Worm (Caenorhabditis elegans) whole organism, L2 larva: ENCODE data around the gene fbxa-18.

Experiments
- C34F6.9 ChIP-seq: fragments of 150-350 bp; optimal IDR thresholded peaks from 2 replicates; lab custom pipeline; 2014; ENCODE audit warnings: missing biosample characterization, missing genetic modification characterization
- Y55F3AM.14 ChIP-seq: fragments of 200-800 bp; sonication (Bioruptor generic); optimal IDR thresholded peaks from 2 replicates; lab custom pipeline; 2018; ENCODE audit warnings: mild to moderate bottlenecking, missing genetic modification characterization, missing compliant biosample characterization
- ZK546.5 ChIP-seq: sonication (generic microtip); optimal IDR thresholded peaks from 2 replicates; lab custom pipeline; 2017; ENCODE audit warnings: missing biosample characterization, missing genetic modification characterization
- alr-1 ChIP-seq: fragments of 150-350 bp; optimal IDR thresholded peaks from 2 replicates; lab custom pipeline; 2014; ENCODE audit warnings: missing biosample characterization, missing genetic modification characterization
- aly-2 ChIP-seq: fragments of 150-350 bp; optimal IDR thresholded peaks from 2 replicates; lab custom pipeline; 2014; ENCODE audit warnings: missing biosample characterization, missing genetic modification characterization
- ama-1 ChIP-seq: fragments of 150-350 bp; optimal IDR thresholded peaks from 2 replicates; lab custom pipeline; 2018; ENCODE audit warnings: inconsistent platforms
- crh-2 ChIP-seq: sonication (generic microtip); optimal IDR thresholded peaks from 2 replicates; lab custom pipeline; 2017; ENCODE audit warnings: missing biosample characterization, missing genetic modification characterization
- dmd-4 ChIP-seq: sonication (generic microtip); optimal IDR thresholded peaks from 2 replicates; lab custom pipeline; 2017; ENCODE audit warnings: missing biosample characterization, missing genetic modification characterization
- elt-1 ChIP-seq: fragments of 150-350 bp; optimal IDR thresholded peaks from 2 replicates; lab custom pipeline; 2014; ENCODE audit warnings: missing biosample characterization, missing genetic modification characterization
- fos-1 ChIP-seq: fragments of 150-350 bp; optimal IDR thresholded peaks from 2 replicates; lab custom pipeline; 2014; ENCODE audit warnings: missing biosample characterization, missing genetic modification characterization
- gmeb-1 ChIP-seq: fragments of 150-350 bp; optimal IDR thresholded peaks from 2 replicates; lab custom pipeline; 2014; ENCODE audit warnings: missing biosample characterization, missing genetic modification characterization
- lin-13 ChIP-seq: fragments of 150-350 bp; optimal IDR thresholded peaks from 2 replicates; lab custom pipeline; 2014; ENCODE audit warnings: missing biosample characterization, missing genetic modification reagents, missing genetic modification characterization
- mab-5 ChIP-seq: fragments of 150-350 bp; optimal IDR thresholded peaks from 2 replicates; lab custom pipeline; 2014; ENCODE audit warnings: missing biosample characterization, missing genetic modification characterization
- mbf-1 ChIP-seq: sonication (generic microtip); optimal IDR thresholded peaks from 2 replicates; lab custom pipeline; 2017; ENCODE audit warnings: missing biosample characterization, missing genetic modification characterization
- mdl-1 ChIP-seq, 2 experiments: fragments of 150-350 bp in 1 of 2; sonication (generic microtip) in 1 of 2; optimal IDR thresholded peaks; 2 replicates each; lab custom pipeline; 2017; ENCODE audit warnings: missing biosample characterization in 2 of 2, missing genetic modification characterization in 2 of 2
- nhr-12 ChIP-seq: fragments of 150-350 bp; optimal IDR thresholded peaks from 2 replicates; lab custom pipeline; 2014; ENCODE audit warnings: missing biosample characterization, missing genetic modification characterization
- nhr-23 ChIP-seq: fragments of 150-350 bp; optimal IDR thresholded peaks from 2 replicates; lab custom pipeline; 2014; ENCODE audit warnings: missing biosample characterization, missing genetic modification reagents, missing genetic modification characterization
- nhr-237 ChIP-seq: fragments of 150-350 bp; optimal IDR thresholded peaks from 2 replicates; lab custom pipeline; 2014; ENCODE audit warnings: missing biosample characterization, missing genetic modification characterization
- nhr-6 ChIP-seq: fragments of 150-350 bp; optimal IDR thresholded peaks from 2 replicates; lab custom pipeline; 2014; ENCODE audit warnings: missing biosample characterization, missing genetic modification characterization
- nhr-77 ChIP-seq: fragments of 150-350 bp; optimal IDR thresholded peaks from 2 replicates; lab custom pipeline; 2014; ENCODE audit warnings: missing biosample characterization, missing genetic modification characterization
- peb-1 ChIP-seq: fragments of 150-350 bp; optimal IDR thresholded peaks from 2 replicates; lab custom pipeline; 2014; ENCODE audit warnings: missing biosample characterization, missing genetic modification characterization
- sem-4 ChIP-seq: fragments of 150-350 bp; optimal IDR thresholded peaks from 2 replicates; lab custom pipeline; 2014; ENCODE audit warnings: missing biosample characterization, missing genetic modification reagents, missing genetic modification characterization
- sma-9 ChIP-seq, 2 experiments: fragments of 150-350 bp in 1 of 2; sonication (generic microtip) in 1 of 2; optimal IDR thresholded peaks; 2 replicates each; lab custom pipeline; 2014 to 2016; ENCODE audit warnings: missing genetic modification characterization in 2 of 2, mild to moderate bottlenecking in 1 of 2, missing biosample characterization in 1 of 2, missing compliant biosample characterization in 1 of 2, missing genetic modification reagents in 1 of 2, moderate library complexity in 1 of 2
- snpc-4 ChIP-seq: fragments of 150-350 bp; optimal IDR thresholded peaks from 2 replicates; lab custom pipeline; 2014; ENCODE audit warnings: missing biosample characterization, missing genetic modification characterization
- unc-39 ChIP-seq: fragments of 150-350 bp; optimal IDR thresholded peaks from 2 replicates; lab custom pipeline; 2014; ENCODE audit warnings: missing biosample characterization, missing genetic modification characterization
- unc-55 ChIP-seq: fragments of 150-350 bp; sonication (generic microtip); optimal IDR thresholded peaks from 3 replicates; lab custom pipeline; 2014; ENCODE audit warnings: missing biosample characterization, missing genetic modification reagents, missing genetic modification characterization
- unc-62 ChIP-seq: fragments of 150-350 bp; optimal IDR thresholded peaks from 2 replicates; lab custom pipeline; 2014; ENCODE audit warnings: missing biosample characterization, missing genetic modification reagents, missing genetic modification characterization
- zag-1 ChIP-seq: fragments of 150-350 bp; optimal IDR thresholded peaks from 2 replicates; lab custom pipeline; 2014; ENCODE audit warnings: missing biosample characterization, missing genetic modification characterization
- ztf-11 ChIP-seq: sonication (generic microtip); optimal IDR thresholded peaks from 2 replicates; lab custom pipeline; 2017; ENCODE audit warnings: missing biosample characterization, missing genetic modification characterization
- ztf-4 ChIP-seq: fragments of 150-350 bp; optimal IDR thresholded peaks from 2 replicates; lab custom pipeline; 2014; ENCODE audit warnings: missing biosample characterization, missing genetic modification characterization

Gene fbxa-18

DNA sequence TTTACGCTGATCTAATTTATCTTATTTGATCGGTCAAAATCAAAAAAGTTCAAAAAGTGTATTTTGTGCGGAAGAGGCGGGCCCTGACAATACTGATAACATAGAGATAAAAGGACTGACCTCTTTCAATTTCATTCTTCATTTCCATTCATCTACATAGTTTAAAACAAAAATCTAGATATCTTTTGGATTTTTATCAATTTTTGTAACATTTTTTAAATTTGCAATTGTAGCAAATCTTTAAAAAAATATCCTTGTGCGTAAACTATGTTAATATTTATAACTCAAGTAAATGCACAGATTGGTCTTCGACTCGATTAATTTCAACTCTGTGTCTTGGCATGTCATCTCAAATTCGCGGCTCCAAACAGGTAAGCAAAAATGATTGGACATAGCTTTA lies 38.9 kb upstream of the fbxa-18 start, which contains the start of gene argk-1:
argk-1 (plus strand) TSS at position 301 of the 400 bp plus-strand sequence.
- TF ChIP-seq mdl-1 (tag; optimal IDR thresholded peaks at IDR 0.05; lab: Kevin White, UChicago) (no peak), mbf-1 (tag; lab: Kevin White, UChicago) (no peak)

DNA sequence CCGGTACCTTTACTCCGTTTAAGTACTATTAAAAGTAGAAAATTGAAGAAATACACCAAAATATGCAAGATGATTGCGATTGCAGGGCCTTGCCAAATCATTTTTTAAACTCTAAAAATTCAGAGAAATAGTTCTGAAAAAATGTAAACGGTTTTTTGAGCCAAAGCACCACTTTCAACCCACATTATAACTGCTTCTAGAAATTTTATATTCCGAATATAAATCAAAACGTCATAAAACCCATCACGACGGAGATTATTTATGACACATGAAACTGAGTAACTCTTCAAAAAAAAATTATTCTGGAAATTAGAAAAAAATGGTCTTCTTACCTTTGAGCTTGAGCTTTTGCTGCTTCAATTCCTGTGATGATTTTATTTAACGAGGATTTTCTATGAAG lies 28.2 kb upstream of the fbxa-18 start, which contains the start of gene srxa-16:
srxa-16 (minus strand) TSS at position 101 of the 400 bp plus-strand sequence.
- no peak for TF ChIP-seq elt-1 (tag; lab: Kevin White, UChicago)
- TF ChIP-seq alr-1 (tag; lab: Kevin White, UChicago), result no peak
- TF ChIP-seq Y55F3AM.14 (GFP tag; lab: Kevin White, UChicago), result no peak
- no peak for TF ChIP-seq fos-1 (tag; lab: Kevin White, UChicago)
- no peak for TF ChIP-seq gmeb-1 (tag; lab: Kevin White, UChicago)
- no peak for TF ChIP-seq sma-9 (GFP tag; optimal IDR thresholded peaks at IDR 0.05; lab: Kevin White, UChicago)
- no peak for TF ChIP-seq sma-9 (tag; optimal IDR thresholded peaks at IDR 0.05; lab: Kevin White, UChicago)
- TF ChIP-seq snpc-4 (tag; lab: Kevin White, UChicago), result no peak
- no peak for TF ChIP-seq unc-55
- no peak for TF ChIP-seq dmd-4 (tag; lab: Kevin White, UChicago)
- TF ChIP-seq ZK546.5 (tag; lab: Kevin White, UChicago), result no peak
- TF ChIP-seq nhr-77 (tag; lab: Kevin White, UChicago), result no peak
- TF ChIP-seq ztf-4 (tag; lab: Kevin White, UChicago), result no peak
- no peak for TF ChIP-seq mdl-1 (tag; optimal IDR thresholded peaks at IDR 0.05; lab: Kevin White, UChicago)
- TF ChIP-seq sem-4 (tag; lab: Kevin White, UChicago), result no peak
- no peak for TF ChIP-seq ztf-11 (tag; lab: Kevin White, UChicago)
- TF ChIP-seq crh-2, result no peak
- no peak for TF ChIP-seq peb-1 (tag; lab: Kevin White, UChicago)
- TF ChIP-seq mab-5 (tag; lab: Kevin White, UChicago), result no peak

- TF ChIP-seq sem-4 (tag; lab: Kevin White, UChicago) (no peak), fos-1 (tag; lab: Kevin White, UChicago) (no peak), nhr-12 (tag; lab: Kevin White, UChicago) (no peak)
Measured at ce11 chrV:16115381-16115780, 27.1 kb upstream of the fbxa-18 start, which contains the start of gene str-25. str-25 (plus strand) TSS chrV:16115681.

ce11 chrV:16118601-16119000 lies 23.9 kb upstream of the fbxa-18 start, which contains the start of gene str-103:
str-103 (minus strand) TSS chrV:16118701.
- no peak for TF ChIP-seq C34F6.9
- no peak for TF ChIP-seq nhr-6 (tag; lab: Kevin White, UChicago)
- TF ChIP-seq snpc-4 (tag; lab: Kevin White, UChicago), result no peak

ce11 chrV:16120499-16120898 lies 22.0 kb upstream of the fbxa-18 start:
- TF ChIP-seq nhr-77 (tag; lab: Kevin White, UChicago) (no peak), aly-2 (no peak)

ce11 chrV:16120922-16121321 lies 21.5 kb upstream of the fbxa-18 start, which contains the start of gene skr-3:
skr-3 (plus strand) TSS chrV:16121084.
- TF ChIP-seq nhr-23, result no peak
- TF ChIP-seq fos-1 (tag; lab: Kevin White, UChicago), result peak; percentile 71
- TF ChIP-seq sma-9 (GFP tag; optimal IDR thresholded peaks at IDR 0.05; lab: Kevin White, UChicago), result peak; percentile 38
- TF ChIP-seq sma-9 (tag; optimal IDR thresholded peaks at IDR 0.05; lab: Kevin White, UChicago), result no peak
- TF ChIP-seq, all 48 proteins: peak for 2

DNA sequence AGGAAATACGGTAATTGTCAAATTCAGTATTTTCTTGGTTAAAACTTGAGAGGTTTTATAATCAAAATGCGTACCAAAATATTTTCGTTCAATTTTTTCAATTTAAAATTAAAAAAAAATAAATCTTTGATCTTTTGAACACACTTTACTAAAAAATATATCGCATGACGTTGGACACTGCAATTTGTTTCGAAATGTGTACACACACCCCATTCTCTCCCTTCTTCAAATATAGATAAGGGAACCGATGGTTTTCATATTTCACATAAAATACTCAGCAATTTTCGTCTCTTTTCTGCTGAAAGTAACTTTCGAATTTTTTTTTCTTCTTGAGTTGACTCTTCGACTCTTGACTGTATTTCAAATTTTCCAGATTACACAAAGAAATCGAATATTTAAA lies 21.0 kb upstream of the fbxa-18 start:
- TF ChIP-seq ztf-11 (tag; lab: Kevin White, UChicago), result no peak
- TF ChIP-seq fos-1 (tag; lab: Kevin White, UChicago), result peak; percentile 24
- TF ChIP-seq, all 48 proteins: peak for 1

ce11 chrV:16124739-16125138 lies 17.7 kb upstream of the fbxa-18 start, which contains the start of gene nhr-111:
nhr-111 (minus strand) TSS chrV:16124839.
- TF ChIP-seq ztf-4 (tag; lab: Kevin White, UChicago), result no peak
- TF ChIP-seq lin-13 (GFP tag; lab: Kevin White, UChicago), result no peak
- no peak for TF ChIP-seq Y55F3AM.14 (GFP tag; lab: Kevin White, UChicago)
- no peak for TF ChIP-seq ama-1 (lab: Kevin White, UChicago)
- no peak for TF ChIP-seq nhr-237 (tag; lab: Kevin White, UChicago)
- no peak for TF ChIP-seq mab-5 (tag; lab: Kevin White, UChicago)
- TF ChIP-seq unc-39 (tag; lab: Kevin White, UChicago), result no peak
- TF ChIP-seq unc-62 (GFP tag; lab: Kevin White, UChicago), result no peak
- TF ChIP-seq nhr-77 (tag; lab: Kevin White, UChicago), result no peak
- TF ChIP-seq unc-55, result no peak
- no peak for TF ChIP-seq elt-1 (tag; lab: Kevin White, UChicago)
- TF ChIP-seq crh-2, result no peak
- TF ChIP-seq zag-1 (tag; lab: Kevin White, UChicago), result no peak
